Worm (Caenorhabditis elegans) whole organism, young adult: ENCODE measurements around the gene mct-5.

ENCODE experiments used
- C17E4.6 ChIP-seq: fragments of 200-800 bp; sonication (Bioruptor generic); IDR thresholded peaks from 2 replicates; pipeline ENCODE4 v1.3.6; 2022; ENCODE audit warnings: missing genetic modification reagents, missing genetic modification characterization, missing compliant biosample characterization
- F33H1.4 ChIP-seq: fragments of 200-800 bp; sonication (Bioruptor generic); IDR thresholded peaks from 2 replicates; pipeline ENCODE4 v1.3.6; 2022; ENCODE audit warnings: missing genetic modification reagents, missing genetic modification characterization, missing compliant biosample characterization
- Y53F4B.3 ChIP-seq: fragments of 200-800 bp; sonication (Bioruptor generic); IDR thresholded peaks from 2 replicates; pipeline ENCODE4 v1.3.6; 2022; ENCODE audit warnings: missing genetic modification reagents, missing genetic modification characterization, missing compliant biosample characterization
- Y53G8AR.9 ChIP-seq: fragments of 200-800 bp; sonication (Bioruptor generic); conservative IDR thresholded peaks from 2 replicates; pipeline ENCODE4 v1.3.6; 2022; ENCODE audit warnings: missing genetic modification reagents, missing genetic modification characterization, missing compliant biosample characterization
- ama-1 ChIP-seq, 3 experiments: fragments of 150-350 bp in 1 of 3; sonication (generic microtip) in 2 of 3; optimal IDR thresholded peaks; 2 replicates each; lab custom pipeline; 2014 to 2018; ENCODE audit warnings: missing biosample characterization in 2 of 3, missing genetic modification characterization in 2 of 3, missing genetic modification reagents in 2 of 3
- ceh-79 ChIP-seq: sonication (generic microtip); optimal IDR thresholded peaks from 2 replicates; lab custom pipeline; 2017; ENCODE audit warnings: mild to moderate bottlenecking, missing genetic modification characterization, missing compliant biosample characterization
- chd-7 ChIP-seq: sonication (generic microtip); optimal IDR thresholded peaks from 2 replicates; lab custom pipeline; 2016; ENCODE audit warnings: mild to moderate bottlenecking, missing genetic modification characterization, moderate library complexity, missing compliant biosample characterization
- hlh-26 ChIP-seq: fragments of 200-800 bp; sonication (Bioruptor generic); conservative IDR thresholded peaks from 2 replicates; pipeline ENCODE4 v1.3.6; 2022; ENCODE audit warnings: missing genetic modification reagents, missing genetic modification characterization, missing compliant biosample characterization
- lin-35 ChIP-seq, 3 experiments: fragments of 150-350 bp in 2 of 3; sonication (generic microtip) in 1 of 3; optimal IDR thresholded peaks; 2 replicates each; lab custom pipeline; 2014 to 2018; ENCODE audit warnings: missing biosample characterization in 3 of 3, missing genetic modification characterization in 3 of 3, missing genetic modification reagents in 3 of 3
- lsy-27 ChIP-seq: sonication (generic microtip); optimal IDR thresholded peaks from 2 replicates; lab custom pipeline; 2017; ENCODE audit warnings: missing genetic modification characterization, mild to moderate bottlenecking, missing compliant biosample characterization, antibody characterized with exemption, missing genotype, borderline replicate concordance; ENCODE audit not compliant: insufficient read depth

ce11 chrII:7131871-7132693 lies 33.7 kb upstream of the mct-5 start, which contains the start of the genes T07F8.4 and gld-3:
- TF ChIP-seq Y53F4B.3 (no peak), chd-7 (tag; lab: Kevin White, UChicago) (no peak), ceh-79 (tag; lab: Kevin White, UChicago) (no peak), F33H1.4 (GFP tag; lab: Robert Waterston, UW) (peak; percentile 87), C17E4.6 (GFP tag; lab: Robert Waterston, UW) (no peak), Y53G8AR.9 (GFP tag; lab: Robert Waterston, UW) (no peak), ama-1 (optimal IDR thresholded peaks at IDR 0.05; lab: Kevin White, UChicago) (no peak), ama-1 (GFP tag; optimal IDR thresholded peaks at IDR 0.05; lab: Kevin White, UChicago) (no peak), hlh-26 (GFP tag; lab: Robert Waterston, UW) (no peak), lsy-27 (tag; lab: Kevin White, UChicago) (no peak), lin-35 (GFP tag; optimal IDR thresholded peaks at IDR 0.05; lab: Kevin White, UChicago) (no peak)
